Worm (Caenorhabditis elegans) whole organism, L1 larva: ENCODE data around the gene nfya-1.

Experiments
- F16B12.6 ChIP-seq: fragments of 150-350 bp; optimal IDR thresholded peaks from 2 replicates; lab custom pipeline; 2014; ENCODE audit warnings: missing biosample characterization, missing genetic modification characterization
- aha-1 ChIP-seq: fragments of 150-350 bp; optimal IDR thresholded peaks from 2 replicates; lab custom pipeline; 2014; ENCODE audit warnings: missing biosample characterization, missing genetic modification characterization
- ama-1 ChIP-seq: fragments of 150-350 bp; optimal IDR thresholded peaks from 2 replicates; lab custom pipeline; 2014
- ceh-8 ChIP-seq: fragments of 200-800 bp; sonication (Bioruptor generic); optimal IDR thresholded peaks from 2 replicates; lab custom pipeline; 2018; ENCODE audit warnings: mild to moderate bottlenecking, missing genetic modification characterization, moderate library complexity, missing compliant biosample characterization
- ceh-82 ChIP-seq, 3 experiments: fragments of 150-350 bp in 1 of 3; sonication (generic microtip) in 2 of 3; optimal IDR thresholded peaks; 2 replicates each; lab custom pipeline; 2014 to 2017; ENCODE audit warnings: missing biosample characterization in 3 of 3, missing genetic modification characterization in 3 of 3
- ceh-88 ChIP-seq: fragments of 200-800 bp; sonication (Bioruptor generic); IDR thresholded peaks from 2 replicates; pipeline ENCODE4 v1.3.6; 2022; ENCODE audit warnings: missing genetic modification characterization, missing compliant biosample characterization
- ceh-90 ChIP-seq: sonication (generic microtip); optimal IDR thresholded peaks from 2 replicates; lab custom pipeline; 2016; ENCODE audit warnings: missing genetic modification characterization, missing compliant biosample characterization
- dsc-1 ChIP-seq: sonication (generic microtip); optimal IDR thresholded peaks from 2 replicates; lab custom pipeline; 2016; ENCODE audit warnings: mild to moderate bottlenecking, missing genetic modification characterization, missing compliant biosample characterization
- efl-1 ChIP-seq, 4 experiments: fragments of 150-350 bp; optimal IDR thresholded peaks in 3 of 4; peaks in 1 of 4; 1 replicate in 1 of 4; 2 replicates in 3 of 4; lab custom pipeline; 2014; ENCODE audit warnings: missing biosample characterization in 2 of 4, missing genetic modification characterization in 2 of 4, missing genetic modification reagents in 2 of 4
- efl-3 ChIP-seq: fragments of 200-800 bp; sonication (Bioruptor generic); optimal IDR thresholded peaks from 2 replicates; lab custom pipeline; 2018; ENCODE audit warnings: mild to moderate bottlenecking, missing genetic modification characterization, missing compliant biosample characterization
- egl-13 ChIP-seq: sonication (generic microtip); optimal IDR thresholded peaks from 2 replicates; lab custom pipeline; 2016; ENCODE audit warnings: missing genotype, missing genetic modification reagents, missing genetic modification characterization, missing compliant biosample characterization
- elt-2 ChIP-seq: sonication (generic microtip); optimal IDR thresholded peaks from 2 replicates; lab custom pipeline; 2016; ENCODE audit warnings: missing genetic modification characterization, mild to moderate bottlenecking, inconsistent platforms, missing compliant biosample characterization, missing genetic modification reagents
- elt-3 ChIP-seq, 6 experiments: fragments of 150-350 bp in 1 of 6; sonication (generic microtip); optimal IDR thresholded peaks; 2 replicates each; lab custom pipeline; 2017 to 2018; ENCODE audit warnings: missing biosample characterization in 6 of 6, missing genetic modification characterization in 6 of 6, inconsistent platforms in 1 of 6
- ets-5 ChIP-seq: fragments of 200-800 bp; sonication (Bioruptor generic); IDR thresholded peaks from 2 replicates; pipeline ENCODE4 v1.3.6; 2022; ENCODE audit warnings: missing genetic modification characterization, missing compliant biosample characterization
- fos-1 ChIP-seq: fragments of 150-350 bp; optimal IDR thresholded peaks from 2 replicates; lab custom pipeline; 2014; ENCODE audit warnings: missing biosample characterization, missing genetic modification characterization
- hlh-4 ChIP-seq: sonication (generic microtip); optimal IDR thresholded peaks from 2 replicates; lab custom pipeline; 2016; ENCODE audit warnings: mild to moderate bottlenecking, missing genetic modification characterization, missing compliant biosample characterization
- irx-1 ChIP-seq: sonication (generic microtip); optimal IDR thresholded peaks from 2 replicates; lab custom pipeline; 2016; ENCODE audit warnings: missing genetic modification characterization, missing compliant biosample characterization
- jun-1 ChIP-seq: fragments of 150-350 bp; optimal IDR thresholded peaks from 2 replicates; lab custom pipeline; 2014; ENCODE audit warnings: missing biosample characterization, missing genetic modification reagents, missing genetic modification characterization
- lin-13 ChIP-seq: fragments of 150-350 bp; optimal IDR thresholded peaks from 2 replicates; lab custom pipeline; 2014; ENCODE audit warnings: missing biosample characterization, missing genetic modification reagents, missing genetic modification characterization
- lin-15B ChIP-seq: fragments of 150-350 bp; sonication (generic microtip); optimal IDR thresholded peaks from 3 replicates; lab custom pipeline; 2014; ENCODE audit warnings: missing biosample characterization, missing genetic modification characterization
- lin-35 ChIP-seq, 2 experiments: fragments of 150-350 bp; optimal IDR thresholded peaks; 2 replicates each; lab custom pipeline; 2014; ENCODE audit warnings: missing biosample characterization in 2 of 2, missing genetic modification characterization in 2 of 2, missing genetic modification reagents in 2 of 2
- lsy-2 ChIP-seq, 2 experiments: fragments of 150-350 bp; optimal IDR thresholded peaks; 2 replicates each; lab custom pipeline; 2014; ENCODE audit warnings: missing biosample characterization in 2 of 2, missing genetic modification characterization in 2 of 2
- mep-1 ChIP-seq: fragments of 150-350 bp; optimal IDR thresholded peaks from 2 replicates; lab custom pipeline; 2014; ENCODE audit warnings: missing biosample characterization, missing genetic modification characterization
- nhr-12 ChIP-seq: sonication (generic microtip); optimal IDR thresholded peaks from 2 replicates; lab custom pipeline; 2017; ENCODE audit warnings: missing biosample characterization, missing genetic modification characterization
- nhr-20 ChIP-seq: sonication (generic microtip); optimal IDR thresholded peaks from 2 replicates; lab custom pipeline; 2016; ENCODE audit warnings: mild to moderate bottlenecking, missing genetic modification characterization, missing compliant biosample characterization
- nhr-71 ChIP-seq: sonication (generic microtip); optimal IDR thresholded peaks from 2 replicates; lab custom pipeline; 2016; ENCODE audit warnings: mild to moderate bottlenecking, missing genetic modification characterization, moderate library complexity, missing compliant biosample characterization
- nhr-77 ChIP-seq: fragments of 150-350 bp; optimal IDR thresholded peaks from 2 replicates; lab custom pipeline; 2014; ENCODE audit warnings: missing biosample characterization, missing genetic modification characterization
- nhr-85 ChIP-seq: sonication (generic microtip); peaks from one replicate; lab custom pipeline; 2016; ENCODE audit warnings: missing genetic modification characterization, inconsistent platforms, missing compliant biosample characterization
- pqm-1 ChIP-seq: sonication (generic microtip); optimal IDR thresholded peaks from 3 replicates; lab custom pipeline; 2017; ENCODE audit warnings: missing biosample characterization, missing genetic modification characterization
- skn-1 ChIP-seq: fragments of 150-350 bp; optimal IDR thresholded peaks from 2 replicates; lab custom pipeline; 2014; ENCODE audit warnings: missing biosample characterization, missing genetic modification characterization
- snpc-4 ChIP-seq: fragments of 150-350 bp; optimal IDR thresholded peaks from 2 replicates; lab custom pipeline; 2014; ENCODE audit warnings: missing biosample characterization, missing genetic modification characterization
- snu-23 ChIP-seq: sonication (generic microtip); optimal IDR thresholded peaks from 2 replicates; lab custom pipeline; 2016; ENCODE audit warnings: missing genetic modification characterization, missing compliant biosample characterization
- sox-4 ChIP-seq: sonication (generic microtip); optimal IDR thresholded peaks from 2 replicates; lab custom pipeline; 2016; ENCODE audit warnings: missing genetic modification characterization, missing compliant biosample characterization
- sup-37 ChIP-seq: fragments of 200-800 bp; sonication (Bioruptor generic); optimal IDR thresholded peaks from 2 replicates; lab custom pipeline; 2018; ENCODE audit warnings: mild to moderate bottlenecking, missing genetic modification characterization, missing compliant biosample characterization
- swsn-7 ChIP-seq: sonication (generic microtip); optimal IDR thresholded peaks from 2 replicates; lab custom pipeline; 2016; ENCODE audit warnings: missing genetic modification characterization, missing compliant biosample characterization
- tlp-1 ChIP-seq: fragments of 150-350 bp; optimal IDR thresholded peaks from 2 replicates; lab custom pipeline; 2014; ENCODE audit warnings: missing biosample characterization, missing genetic modification characterization
- unc-130 ChIP-seq: fragments of 150-350 bp; optimal IDR thresholded peaks from 2 replicates; lab custom pipeline; 2017; ENCODE audit warnings: missing biosample characterization, missing genetic modification characterization, inconsistent platforms
- unc-30 ChIP-seq: sonication (generic microtip); optimal IDR thresholded peaks from 2 replicates; lab custom pipeline; 2017; ENCODE audit warnings: missing biosample characterization, missing genetic modification characterization
- unc-62 ChIP-seq: fragments of 150-350 bp; optimal IDR thresholded peaks from 2 replicates; lab custom pipeline; 2014; ENCODE audit warnings: missing biosample characterization, missing genetic modification reagents, missing genetic modification characterization
- unc-98 ChIP-seq: fragments of 200-800 bp; sonication (Bioruptor generic); IDR thresholded peaks from 2 replicates; pipeline ENCODE4 v1.3.6; 2022; ENCODE audit warnings: missing genetic modification characterization, missing compliant biosample characterization
- ztf-11 ChIP-seq, 2 experiments: sonication (generic microtip); optimal IDR thresholded peaks; 2 replicates each; lab custom pipeline; 2016 to 2017; ENCODE audit warnings: missing genetic modification characterization in 2 of 2, missing biosample characterization in 1 of 2, missing compliant biosample characterization in 1 of 2

The nfya-1 gene

ce11 chrX:11917994-11918393, 28.6 kb downstream of the nfya-1 start, which contains the start of gene Y62H9A.16:
Gene Y62H9A.16 (plus strand): TSS chrX:11918294.
- TF ChIP-seq fos-1 (tag; lab: Kevin White, UChicago) (no peak), nhr-85 (tag; lab: Kevin White, UChicago) (no peak), ceh-90 (tag; lab: Kevin White, UChicago) (no peak), sup-37 (GFP tag; lab: Kevin White, UChicago) (no peak), unc-130 (no peak), aha-1 (no peak), egl-13 (tag; lab: Kevin White, UChicago) (no peak), ceh-88 (GFP tag; lab: Robert Waterston, UW) (no peak), lin-15B (no peak)

- no peak for TF ChIP-seq ceh-8
- TF ChIP-seq swsn-7 = no peak
- no peak for TF ChIP-seq jun-1 (tag; lab: Kevin White, UChicago)
- TF ChIP-seq fos-1 (tag; lab: Kevin White, UChicago) = no peak
- TF ChIP-seq mep-1 = no peak
- TF ChIP-seq unc-62 = no peak
Measured at ce11 chrX:11916705-11917104, 29.9 kb downstream of the nfya-1 start, which contains the start of gene Y62H9A.13. Gene Y62H9A.13 (plus strand): TSS chrX:11917005.

ce11 chrX:11913824-11914223, 32.8 kb downstream of the nfya-1 start, which contains the start of gene Y62H9A.12:
Gene Y62H9A.12 (plus strand): TSS chrX:11914124.
- TF ChIP-seq hlh-4 (tag; lab: Kevin White, UChicago) (no peak), F16B12.6 (no peak), unc-30 (tag; lab: Kevin White, UChicago) (no peak), ets-5 (GFP tag; lab: Robert Waterston, UW) (no peak), nhr-85 (tag; lab: Kevin White, UChicago) (no peak), pqm-1 (tag; lab: Kevin White, UChicago) (no peak), unc-98 (GFP tag; lab: Robert Waterston, UW) (no peak), efl-3 (GFP tag; lab: Kevin White, UChicago) (no peak), snpc-4 (tag; lab: Kevin White, UChicago) (no peak), efl-1 (optimal IDR thresholded peaks at IDR 0.05; lab: Kevin White, UChicago) (no peak), efl-1 (GFP tag; optimal IDR thresholded peaks at IDR 0.05 in 1 of 2; lab: Kevin White, UChicago) (no peak), ceh-82 (tag; optimal IDR thresholded peaks at IDR 0.05; lab: Kevin White, UChicago) (no peak), skn-1 (no peak), irx-1 (tag; lab: Kevin White, UChicago) (no peak), ama-1 (lab: Kevin White, UChicago) (no peak), nhr-77 (tag; lab: Kevin White, UChicago) (no peak), egl-13 (tag; lab: Kevin White, UChicago) (no peak)

- peak; percentile 1 for TF ChIP-seq nhr-20 (tag; lab: Kevin White, UChicago)
- TF ChIP-seq elt-2 (tag; lab: Kevin White, UChicago) = peak; percentile 13
- TF ChIP-seq lin-35 (GFP tag; optimal IDR thresholded peaks at IDR 0.05; lab: Kevin White, UChicago) = peak in 1 of 2 experiments; percentile 9
- peak in 1 of 6 experiments; percentile 5 for TF ChIP-seq elt-3 (tag; optimal IDR thresholded peaks at IDR 0.05; lab: Kevin White, UChicago)
- TF ChIP-seq snpc-4 (tag; lab: Kevin White, UChicago) = no peak
Measured at ce11 chrX:11910046-11910445, 36.6 kb downstream of the nfya-1 start, which contains the start of gene Y62H9A.15. Gene Y62H9A.15 (minus strand): TSS chrX:11910145.

- peak; percentile 90 for TF ChIP-seq elt-2 (tag; lab: Kevin White, UChicago)
- no peak for TF ChIP-seq ceh-82 (tag; optimal IDR thresholded peaks at IDR 0.05; lab: Kevin White, UChicago)
- TF ChIP-seq dsc-1 (tag; lab: Kevin White, UChicago) = peak; percentile 44
- TF ChIP-seq nhr-12 (tag; lab: Kevin White, UChicago) = no peak
- TF ChIP-seq lin-13 (GFP tag; lab: Kevin White, UChicago) = no peak
- no peak for TF ChIP-seq lsy-2 (tag; optimal IDR thresholded peaks at IDR 0.05; lab: Kevin White, UChicago)
- TF ChIP-seq snu-23 = no peak
- peak; percentile 14 for TF ChIP-seq nhr-71 (tag; lab: Kevin White, UChicago)
- TF ChIP-seq efl-1 (optimal IDR thresholded peaks at IDR 0.05; lab: Kevin White, UChicago) = no peak
- TF ChIP-seq efl-1 (GFP tag; optimal IDR thresholded peaks at IDR 0.05 in 1 of 2; lab: Kevin White, UChicago) = no peak
- TF ChIP-seq nhr-20 (tag; lab: Kevin White, UChicago) = no peak
- no peak for TF ChIP-seq sox-4
- TF ChIP-seq tlp-1 (tag; lab: Kevin White, UChicago) = no peak
- no peak for TF ChIP-seq ztf-11 (tag; optimal IDR thresholded peaks at IDR 0.05; lab: Kevin White, UChicago)
Measured at ce11 chrX:11909168-11909567, 37.5 kb downstream of the nfya-1 start.
